Worm (Caenorhabditis elegans): ENCODE measurements around the gene Y53F4B.27.

Y53F4B.27 gene

ce11 chrII:15185289-15185688 is 39.6 kb downstream of the Y53F4B.27 start, which contains the start of gene gst-35:
Gene gst-35, minus strand, starts transcription at chrII:15185389.
- no peak for TF ChIP-seq tbx-11 (GFP tag; IDR thresholded peaks at IDR 0.05)
- no peak for TF ChIP-seq B0310.2 (tag; optimal IDR thresholded peaks at IDR 0.05)
- no peak for TF ChIP-seq scrt-1 (GFP tag; IDR thresholded peaks at IDR 0.05)
- TF ChIP-seq ets-7 (tag; optimal IDR thresholded peaks at IDR 0.05), result no peak
- no peak for TF ChIP-seq ama-1 (optimal IDR thresholded peaks at IDR 0.05)
- no peak for TF ChIP-seq aly-1 (tag; optimal IDR thresholded peaks at IDR 0.05)
- TF ChIP-seq ceh-13 (GFP tag; optimal IDR thresholded peaks at IDR 0.05), result no peak
- no peak for TF ChIP-seq flt-1 (GFP tag; IDR thresholded peaks at IDR 0.05)
- TF ChIP-seq F13C5.2 (tag; optimal IDR thresholded peaks at IDR 0.05), result no peak
- no peak for TF ChIP-seq tbx-37 (GFP tag; conservative IDR thresholded peaks at IDR 0.05)
- TF ChIP-seq tra-4 (tag; optimal IDR thresholded peaks at IDR 0.05), result no peak
- no peak for TF ChIP-seq hmbx-1 (tag; optimal IDR thresholded peaks at IDR 0.05)
- no peak for TF ChIP-seq hnd-1 (tag; optimal IDR thresholded peaks at IDR 0.05)
- TF ChIP-seq hmg-4 (GFP tag; optimal IDR thresholded peaks at IDR 0.05), result no peak
- TF ChIP-seq sea-1 (GFP tag; conservative IDR thresholded peaks at IDR 0.05), result no peak
- TF ChIP-seq ceh-36 (tag; optimal IDR thresholded peaks at IDR 0.05), result no peak
- TF ChIP-seq pes-1 (GFP tag; IDR thresholded peaks at IDR 0.05), result no peak

- TF ChIP-seq ceh-36 (tag; optimal IDR thresholded peaks at IDR 0.05), result no peak
- TF ChIP-seq hmbx-1 (tag; optimal IDR thresholded peaks at IDR 0.05), result no peak
- TF ChIP-seq scrt-1 (GFP tag; IDR thresholded peaks at IDR 0.05), result no peak
Observed at ce11 chrII:15189956-15190355, 44.3 kb downstream of the Y53F4B.27 start.

DNA sequence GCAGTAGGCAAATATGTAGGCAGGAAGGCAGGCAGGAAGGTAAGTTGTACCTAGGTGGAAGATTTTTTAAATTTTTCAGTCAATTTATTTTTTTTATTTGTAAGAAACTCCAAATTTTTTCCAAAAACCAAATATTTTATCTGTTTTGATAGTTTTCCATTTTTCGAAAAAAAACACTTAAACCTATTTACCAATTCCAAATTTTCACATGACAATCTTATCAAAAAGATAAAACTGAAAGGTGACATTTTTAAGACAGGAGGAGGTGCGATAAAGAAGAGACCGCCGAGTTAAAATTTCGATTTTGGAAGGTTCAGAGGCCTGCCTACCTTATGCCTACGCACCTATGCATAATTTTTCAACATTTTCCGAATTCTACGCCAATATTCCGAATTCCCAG is 45.3 kb downstream of the Y53F4B.27 start:
- TF ChIP-seq tbx-11 (GFP tag; IDR thresholded peaks at IDR 0.05) (no peak), tra-4 (tag; optimal IDR thresholded peaks at IDR 0.05) (no peak), B0310.2 (tag; optimal IDR thresholded peaks at IDR 0.05) (no peak), scrt-1 (GFP tag; IDR thresholded peaks at IDR 0.05) (no peak), ceh-36 (tag; optimal IDR thresholded peaks at IDR 0.05) (no peak), sea-1 (GFP tag; conservative IDR thresholded peaks at IDR 0.05) (no peak), hmg-4 (GFP tag; optimal IDR thresholded peaks at IDR 0.05) (no peak), hmbx-1 (tag; optimal IDR thresholded peaks at IDR 0.05) (no peak), flt-1 (GFP tag; IDR thresholded peaks at IDR 0.05) (no peak), hnd-1 (tag; optimal IDR thresholded peaks at IDR 0.05) (no peak), F13C5.2 (tag; optimal IDR thresholded peaks at IDR 0.05) (no peak), ceh-13 (GFP tag; optimal IDR thresholded peaks at IDR 0.05) (no peak), pes-1 (GFP tag; IDR thresholded peaks at IDR 0.05) (no peak), aly-1 (tag; optimal IDR thresholded peaks at IDR 0.05) (no peak), tbx-37 (GFP tag; conservative IDR thresholded peaks at IDR 0.05) (no peak), ama-1 (optimal IDR thresholded peaks at IDR 0.05) (no peak), ets-7 (tag; optimal IDR thresholded peaks at IDR 0.05) (no peak)

DNA sequence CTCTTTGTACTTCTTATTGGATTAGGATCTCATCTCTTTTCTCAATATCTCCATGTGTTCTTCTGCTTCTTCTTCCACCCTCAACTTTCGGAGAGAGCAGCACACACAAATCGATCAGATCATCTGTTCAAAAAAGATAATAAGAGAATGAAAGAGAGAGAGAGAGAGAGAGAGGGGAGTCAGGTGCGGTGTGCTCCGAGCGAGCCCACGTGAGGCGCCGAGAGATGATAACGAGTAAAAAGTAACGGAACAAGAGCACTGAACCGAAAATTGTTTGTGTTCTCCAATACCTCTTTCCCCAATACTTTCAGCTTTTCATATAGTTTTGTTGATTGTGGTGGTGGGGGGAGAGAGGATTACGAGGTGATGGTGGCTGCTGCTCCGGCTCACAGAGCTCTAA is 48.3 kb downstream of the Y53F4B.27 start:
- TF ChIP-seq ets-7 (tag; optimal IDR thresholded peaks at IDR 0.05) (no peak), ceh-13 (GFP tag; optimal IDR thresholded peaks at IDR 0.05) (no peak), pes-1 (GFP tag; IDR thresholded peaks at IDR 0.05) (no peak), ceh-36 (tag; optimal IDR thresholded peaks at IDR 0.05) (no peak), hmbx-1 (tag; optimal IDR thresholded peaks at IDR 0.05) (no peak), tbx-37 (GFP tag; conservative IDR thresholded peaks at IDR 0.05) (no peak), hmg-4 (GFP tag; optimal IDR thresholded peaks at IDR 0.05) (no peak), B0310.2 (tag; optimal IDR thresholded peaks at IDR 0.05) (no peak), flt-1 (GFP tag; IDR thresholded peaks at IDR 0.05) (no peak), sea-1 (GFP tag; conservative IDR thresholded peaks at IDR 0.05) (no peak), F13C5.2 (tag; optimal IDR thresholded peaks at IDR 0.05) (no peak), tra-4 (tag; optimal IDR thresholded peaks at IDR 0.05) (no peak), tbx-11 (GFP tag; IDR thresholded peaks at IDR 0.05) (no peak), scrt-1 (GFP tag; IDR thresholded peaks at IDR 0.05) (no peak), aly-1 (tag; optimal IDR thresholded peaks at IDR 0.05) (no peak), hnd-1 (tag; optimal IDR thresholded peaks at IDR 0.05) (no peak), ama-1 (optimal IDR thresholded peaks at IDR 0.05) (no peak)

DNA sequence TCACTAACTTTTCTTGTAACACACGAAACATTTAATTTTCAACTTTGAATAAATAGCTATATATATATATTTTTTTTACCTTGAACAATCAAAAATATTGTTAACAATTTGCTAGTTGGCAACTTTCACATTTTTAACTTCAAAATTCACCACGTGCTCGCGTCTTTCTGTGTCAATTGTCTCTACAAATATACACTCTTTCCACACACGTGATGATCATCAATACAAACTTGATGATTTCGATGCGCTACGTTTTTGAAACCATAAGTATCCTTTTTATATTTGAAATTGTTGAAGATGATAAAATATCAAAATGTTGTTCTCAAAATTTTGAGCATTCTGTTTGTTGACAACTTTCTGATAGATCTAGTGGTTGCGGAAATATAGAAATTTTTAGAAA is 49.7 kb downstream of the Y53F4B.27 start:
- no peak for TF ChIP-seq pes-1 (GFP tag; IDR thresholded peaks at IDR 0.05)
- TF ChIP-seq aly-1 (tag; optimal IDR thresholded peaks at IDR 0.05), result no peak
- TF ChIP-seq ceh-13 (GFP tag; optimal IDR thresholded peaks at IDR 0.05), result no peak
- no peak for TF ChIP-seq tra-4 (tag; optimal IDR thresholded peaks at IDR 0.05)
- no peak for TF ChIP-seq hnd-1 (tag; optimal IDR thresholded peaks at IDR 0.05)
- TF ChIP-seq scrt-1 (GFP tag; IDR thresholded peaks at IDR 0.05), result no peak
- no peak for TF ChIP-seq hmbx-1 (tag; optimal IDR thresholded peaks at IDR 0.05)
- no peak for TF ChIP-seq sea-1 (GFP tag; conservative IDR thresholded peaks at IDR 0.05)
- TF ChIP-seq flt-1 (GFP tag; IDR thresholded peaks at IDR 0.05), result no peak
- TF ChIP-seq F13C5.2 (tag; optimal IDR thresholded peaks at IDR 0.05), result no peak
- no peak for TF ChIP-seq ceh-36 (tag; optimal IDR thresholded peaks at IDR 0.05)
- no peak for TF ChIP-seq hmg-4 (GFP tag; optimal IDR thresholded peaks at IDR 0.05)
- TF ChIP-seq tbx-11 (GFP tag; IDR thresholded peaks at IDR 0.05), result no peak
- TF ChIP-seq B0310.2 (tag; optimal IDR thresholded peaks at IDR 0.05), result no peak
- no peak for TF ChIP-seq ama-1 (optimal IDR thresholded peaks at IDR 0.05)
- TF ChIP-seq tbx-37 (GFP tag; conservative IDR thresholded peaks at IDR 0.05), result no peak
- no peak for TF ChIP-seq ets-7 (tag; optimal IDR thresholded peaks at IDR 0.05)

DNA sequence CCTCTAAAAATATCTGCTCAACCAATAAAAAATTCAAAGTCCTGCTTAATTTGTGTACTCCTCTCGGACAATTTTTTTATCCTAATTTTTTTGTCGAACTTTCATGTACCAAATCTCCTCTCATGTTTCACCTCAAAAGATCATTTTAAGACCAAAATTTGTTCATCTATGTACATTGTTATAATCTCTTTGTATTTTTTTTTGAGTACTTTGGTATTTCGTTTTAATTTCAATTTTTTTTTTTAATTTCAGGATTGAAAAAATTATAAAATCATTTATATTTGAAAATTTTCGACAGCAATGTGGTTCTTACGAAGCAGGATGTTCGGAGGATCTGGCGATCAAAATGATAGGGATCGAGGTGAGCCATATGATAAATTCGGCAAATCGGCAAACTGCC is 50.7 kb downstream of the Y53F4B.27 start, which contains the start of gene spsb-1:
spsb-1 (plus strand) TSS at position 301 of the 400 bp plus-strand sequence.
- no peak for TF ChIP-seq F13C5.2 (tag; optimal IDR thresholded peaks at IDR 0.05)
- no peak for TF ChIP-seq ama-1 (optimal IDR thresholded peaks at IDR 0.05)
- no peak for TF ChIP-seq scrt-1 (GFP tag; IDR thresholded peaks at IDR 0.05)
- TF ChIP-seq ceh-36 (tag; optimal IDR thresholded peaks at IDR 0.05), result no peak
- TF ChIP-seq tbx-11 (GFP tag; IDR thresholded peaks at IDR 0.05), result no peak
- no peak for TF ChIP-seq tbx-37 (GFP tag; conservative IDR thresholded peaks at IDR 0.05)
- no peak for TF ChIP-seq sea-1 (GFP tag; conservative IDR thresholded peaks at IDR 0.05)
- TF ChIP-seq hnd-1 (tag; optimal IDR thresholded peaks at IDR 0.05), result no peak
- TF ChIP-seq tra-4 (tag; optimal IDR thresholded peaks at IDR 0.05), result no peak
- TF ChIP-seq aly-1 (tag; optimal IDR thresholded peaks at IDR 0.05), result no peak
- TF ChIP-seq ceh-13 (GFP tag; optimal IDR thresholded peaks at IDR 0.05), result no peak
- TF ChIP-seq flt-1 (GFP tag; IDR thresholded peaks at IDR 0.05), result no peak

DNA sequence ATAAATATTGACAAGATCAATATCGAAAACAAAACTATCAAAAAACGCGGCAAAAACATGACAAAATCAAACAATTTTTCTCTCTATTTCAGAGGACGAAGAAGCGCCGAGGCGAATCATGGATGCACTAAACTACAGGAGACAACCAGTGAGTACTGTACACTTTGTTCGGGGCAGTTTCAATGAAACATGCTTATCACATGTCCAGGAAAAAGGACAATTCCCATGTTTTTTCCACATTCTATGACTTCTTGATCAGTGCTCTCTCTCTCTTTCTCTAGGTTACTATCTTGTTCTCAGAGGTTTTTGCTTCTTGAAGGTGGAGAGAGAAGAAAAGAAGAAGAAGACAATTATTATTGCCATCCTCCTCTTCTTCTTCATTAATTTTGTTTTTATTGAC is 51.8 kb downstream of the Y53F4B.27 start:
- TF ChIP-seq hmg-4 (GFP tag; optimal IDR thresholded peaks at IDR 0.05) (no peak), B0310.2 (tag; optimal IDR thresholded peaks at IDR 0.05) (no peak), tra-4 (tag; optimal IDR thresholded peaks at IDR 0.05) (no peak), scrt-1 (GFP tag; IDR thresholded peaks at IDR 0.05) (no peak)
